Fruit fly (Drosophila melanogaster) whole organism, embryonic: Measurements from ENCODE around the gene prt.
A peak's percentile ranks its signal among the peaks of the same experiment; 100 is the strongest.

Experiments
- ATbp ChIP-seq: fragments of 200-800 bp; sonication (Bioruptor generic); optimal IDR thresholded peaks from 2 replicates; lab custom pipeline; 2017; ENCODE audit warnings: missing biosample characterization, mild to moderate bottlenecking, missing genetic modification characterization, missing genetic modification reagents
- Adf1 ChIP-seq: fragments of 200-800 bp; sonication (Bioruptor generic); IDR thresholded peaks from 2 replicates; pipeline ENCODE4 v1.3.6; 2022; ENCODE audit warnings: missing biosample characterization, missing genetic modification characterization
- CG10147 ChIP-seq: fragments of 200-800 bp; sonication (Bioruptor generic); optimal IDR thresholded peaks from 2 replicates; lab custom pipeline; 2019; ENCODE audit warnings: missing biosample characterization, mild to moderate bottlenecking, missing genetic modification characterization, moderate library complexity
- CG10209 ChIP-seq: fragments of 200-800 bp; sonication (Bioruptor generic); optimal IDR thresholded peaks from 3 replicates; lab custom pipeline; 2017; ENCODE audit warnings: missing biosample characterization, mild to moderate bottlenecking, missing genetic modification characterization, missing genetic modification reagents
- CG10321 ChIP-seq: fragments of 200-800 bp; sonication (Bioruptor generic); IDR thresholded peaks from 2 replicates; pipeline ENCODE4 v1.3.6; 2022; ENCODE audit warnings: missing biosample characterization, missing genetic modification characterization
- CG11247 ChIP-seq: fragments of 200-800 bp; sonication (Bioruptor generic); IDR thresholded peaks from 2 replicates; pipeline ENCODE4 v1.3.6; 2022; ENCODE audit warnings: missing biosample characterization, missing genetic modification characterization
- CG12104 ChIP-seq: fragments of 200-800 bp; sonication (Bioruptor generic); optimal IDR thresholded peaks from 3 replicates; lab custom pipeline; 2016; ENCODE audit warnings: missing biosample characterization, missing genetic modification characterization
- CG1233 ChIP-seq: fragments of 200-800 bp; sonication (Bioruptor generic); optimal IDR thresholded peaks from 4 replicates; lab custom pipeline; 2018; ENCODE audit warnings: missing biosample characterization, mild to moderate bottlenecking, missing genetic modification characterization
- CG13123 ChIP-seq: fragments of 200-800 bp; sonication (Bioruptor generic); optimal IDR thresholded peaks from 2 replicates; lab custom pipeline; 2016; ENCODE audit warnings: missing biosample characterization, missing genetic modification characterization
- CG1602 ChIP-seq: fragments of 200-800 bp; sonication (Bioruptor generic); optimal IDR thresholded peaks from 3 replicates; lab custom pipeline; 2016; ENCODE audit warnings: missing biosample characterization, missing genetic modification characterization
- CG3065 ChIP-seq: fragments of 200-800 bp; sonication (Bioruptor generic); optimal IDR thresholded peaks from 2 replicates; lab custom pipeline; 2016; ENCODE audit warnings: missing biosample characterization, missing genetic modification characterization
- CG31388 ChIP-seq: fragments of 200-800 bp; sonication (Bioruptor generic); optimal IDR thresholded peaks from 2 replicates; lab custom pipeline; 2016; ENCODE audit warnings: missing biosample characterization, missing genetic modification characterization
- CG31441 ChIP-seq: fragments of 200-800 bp; sonication (Bioruptor generic); IDR thresholded peaks from 2 replicates; pipeline ENCODE4 v1.3.6; 2022; ENCODE audit warnings: missing biosample characterization, missing genetic modification characterization
- CG32772 ChIP-seq: fragments of 200-800 bp; sonication (Bioruptor generic); IDR thresholded peaks from 2 replicates; pipeline ENCODE4 v1.3.6; 2022; ENCODE audit warnings: missing biosample characterization, missing genetic modification characterization
- CG6254 ChIP-seq: fragments of 200-800 bp; sonication (Bioruptor generic); optimal IDR thresholded peaks from 3 replicates; lab custom pipeline; 2017; ENCODE audit warnings: mild to moderate bottlenecking, missing biosample characterization, missing genetic modification reagents, missing genetic modification characterization
- CG7556 ChIP-seq: fragments of 200-800 bp; sonication (Bioruptor generic); optimal IDR thresholded peaks from 2 replicates; lab custom pipeline; 2017; ENCODE audit warnings: missing biosample characterization, mild to moderate bottlenecking, missing genetic modification characterization
- CG8089 ChIP-seq: fragments of 200-800 bp; sonication (Bioruptor generic); optimal IDR thresholded peaks from 3 replicates; lab custom pipeline; 2016; ENCODE audit warnings: missing biosample characterization, missing genetic modification characterization
- CG9215 ChIP-seq: fragments of 200-800 bp; sonication (Bioruptor generic); IDR thresholded peaks from 2 replicates; pipeline ENCODE4 v1.3.6; 2022; ENCODE audit warnings: missing biosample characterization, missing genetic modification characterization
- CG9609 ChIP-seq: fragments of 200-800 bp; sonication (Bioruptor generic); optimal IDR thresholded peaks from 3 replicates; lab custom pipeline; 2016; ENCODE audit warnings: missing biosample characterization, missing genetic modification characterization
- HHEX ChIP-seq: fragments of 200-800 bp; sonication (Bioruptor generic); optimal IDR thresholded peaks from 3 replicates; lab custom pipeline; 2017; ENCODE audit warnings: missing biosample characterization, mild to moderate bottlenecking, missing genetic modification characterization, missing genetic modification reagents
- HmgD ChIP-seq: fragments of 200-800 bp; sonication (Bioruptor generic); optimal IDR thresholded peaks from 3 replicates; lab custom pipeline; 2016; ENCODE audit warnings: missing biosample characterization, missing genetic modification characterization
- Myb ChIP-seq: fragments of 200-800 bp; sonication (Bioruptor generic); optimal IDR thresholded peaks from 2 replicates; lab custom pipeline; 2016; ENCODE audit warnings: missing biosample characterization, missing genetic modification characterization
- NC2β ChIP-seq: fragments of 200-800 bp; sonication (Bioruptor generic); optimal IDR thresholded peaks from 2 replicates; lab custom pipeline; 2016; ENCODE audit warnings: missing biosample characterization, missing genetic modification characterization
- Rx ChIP-seq: fragments of 200-800 bp; sonication (Bioruptor generic); IDR thresholded peaks from 2 replicates; pipeline ENCODE4 v1.3.6; 2022; ENCODE audit warnings: missing biosample characterization, missing genetic modification characterization
- Six4 ChIP-seq: fragments of 200-800 bp; sonication (Bioruptor generic); optimal IDR thresholded peaks from 2 replicates; lab custom pipeline; 2016; ENCODE audit warnings: missing biosample characterization, missing genetic modification characterization
- Ssrp ChIP-seq: fragments of 200-800 bp; sonication (Bioruptor generic); optimal IDR thresholded peaks from 2 replicates; lab custom pipeline; 2018; ENCODE audit warnings: missing biosample characterization, mild to moderate bottlenecking, missing genetic modification characterization, moderate library complexity
- abd-A ChIP-seq: fragments of 200-800 bp; sonication (Bioruptor generic); optimal IDR thresholded peaks from 3 replicates; lab custom pipeline; 2019; ENCODE audit warnings: missing biosample characterization, mild to moderate bottlenecking, missing genetic modification characterization, moderate library complexity
- bab2 ChIP-seq: fragments of 200-800 bp; sonication (Bioruptor generic); optimal IDR thresholded peaks from 2 replicates; lab custom pipeline; 2016; ENCODE audit warnings: missing biosample characterization, missing genetic modification characterization
- bowl ChIP-seq: fragments of 200-800 bp; sonication (Bioruptor generic); IDR thresholded peaks from 2 replicates; pipeline ENCODE4 v1.3.6; 2022; ENCODE audit warnings: missing biosample characterization, missing genetic modification characterization
- bsh ChIP-seq, 2 experiments: fragments of 200-800 bp; sonication (Bioruptor generic); optimal IDR thresholded peaks; 2 replicates each; lab custom pipeline; 2017 to 2018; ENCODE audit warnings: mild to moderate bottlenecking in 2 of 2, missing biosample characterization in 2 of 2, missing genetic modification characterization in 2 of 2, moderate library complexity in 1 of 2
- dimm ChIP-seq: fragments of 200-800 bp; sonication (Bioruptor generic); IDR thresholded peaks from 2 replicates; pipeline ENCODE4 v1.3.6; 2022; ENCODE audit warnings: missing biosample characterization, missing genetic modification characterization
- dpn ChIP-seq, 2 experiments: fragments of 200-800 bp; sonication (Bioruptor generic); optimal IDR thresholded peaks; 3 replicates each; lab custom pipeline; 2016; ENCODE audit warnings: missing biosample characterization in 2 of 2, missing genetic modification characterization in 2 of 2
- exex ChIP-seq: fragments of 200-800 bp; sonication (Bioruptor generic); optimal IDR thresholded peaks from 4 replicates; lab custom pipeline; 2018; ENCODE audit warnings: missing biosample characterization, mild to moderate bottlenecking, missing genetic modification characterization, moderate library complexity
- fd3F ChIP-seq: fragments of 200-800 bp; sonication (Bioruptor generic); optimal IDR thresholded peaks from 2 replicates; lab custom pipeline; 2018; ENCODE audit warnings: missing biosample characterization, mild to moderate bottlenecking, missing genetic modification characterization, moderate library complexity
- fd96Cb ChIP-seq: fragments of 200-800 bp; sonication (Bioruptor generic); optimal IDR thresholded peaks from 2 replicates; lab custom pipeline; 2018; ENCODE audit warnings: missing biosample characterization, mild to moderate bottlenecking, missing genetic modification characterization, moderate library complexity
- grau ChIP-seq: fragments of 200-800 bp; optimal IDR thresholded peaks from 3 replicates; lab custom pipeline; 2019; ENCODE audit warnings: missing biosample characterization, mild to moderate bottlenecking, missing genetic modification characterization, moderate library complexity
- jumu ChIP-seq: fragments of 200-800 bp; sonication (Bioruptor generic); optimal IDR thresholded peaks from 3 replicates; lab custom pipeline; 2016; ENCODE audit warnings: missing biosample characterization, missing genetic modification characterization
- kah ChIP-seq: fragments of 200-800 bp; sonication (Bioruptor generic); optimal IDR thresholded peaks from 2 replicates; lab custom pipeline; 2018; ENCODE audit warnings: missing biosample characterization, mild to moderate bottlenecking, missing genetic modification characterization
- lilli ChIP-seq: fragments of 200-800 bp; sonication (Bioruptor generic); optimal IDR thresholded peaks from 3 replicates; lab custom pipeline; 2016; ENCODE audit warnings: missing biosample characterization, missing genetic modification characterization
- prd ChIP-seq, 3 experiments: fragments of >200 bp in 2 of 3; fragments of 200-800 bp in 1 of 3; sonication (Bioruptor generic) in 1 of 3; optimal IDR thresholded peaks in 2 of 3; IDR thresholded peaks in 1 of 3; 2 replicates in 2 of 3; 3 replicates in 1 of 3; pipeline versions ENCODE4 v1.3.6 to Lab custom; 2017 to 2022; ENCODE audit warnings: missing biosample characterization in 1 of 3, missing genetic modification characterization in 1 of 3
- so ChIP-seq: fragments of 200-800 bp; sonication (Bioruptor generic); IDR thresholded peaks from 3 replicates; pipeline ENCODE4 v1.3.6; 2022; ENCODE audit warnings: missing biosample characterization, missing genetic modification characterization
- tap ChIP-seq: fragments of 200-800 bp; optimal IDR thresholded peaks from 3 replicates; lab custom pipeline; 2019; ENCODE audit warnings: missing biosample characterization, mild to moderate bottlenecking, missing genetic modification characterization, moderate library complexity
- tna ChIP-seq: fragments of 200-800 bp; sonication (Bioruptor generic); IDR thresholded peaks from 2 replicates; pipeline ENCODE4 v1.3.6; 2022; ENCODE audit warnings: missing biosample characterization, missing genetic modification characterization; ENCODE audit not compliant: partially characterized antibody
- unpg ChIP-seq: fragments of 200-800 bp; sonication (Bioruptor generic); optimal IDR thresholded peaks from 3 replicates; lab custom pipeline; 2018; ENCODE audit warnings: missing biosample characterization, mild to moderate bottlenecking, missing genetic modification characterization, moderate library complexity
- vnd ChIP-seq: fragments of 200-800 bp; sonication (Bioruptor generic); IDR thresholded peaks from 3 replicates; pipeline ENCODE4 v1.3.6; 2022; ENCODE audit warnings: missing biosample characterization, missing genetic modification characterization; ENCODE audit not compliant: partially characterized antibody
- wor ChIP-seq: fragments of 200-800 bp; sonication (Bioruptor generic); IDR thresholded peaks from 2 replicates; pipeline ENCODE4 v1.3.6; 2022; ENCODE audit warnings: missing biosample characterization, missing genetic modification characterization
- zfh1 ChIP-seq: fragments of 200-800 bp; sonication (Bioruptor generic); IDR thresholded peaks from 3 replicates; pipeline ENCODE4 v1.3.6; 2022; ENCODE audit warnings: missing biosample characterization, missing genetic modification characterization

prt gene

DNA sequence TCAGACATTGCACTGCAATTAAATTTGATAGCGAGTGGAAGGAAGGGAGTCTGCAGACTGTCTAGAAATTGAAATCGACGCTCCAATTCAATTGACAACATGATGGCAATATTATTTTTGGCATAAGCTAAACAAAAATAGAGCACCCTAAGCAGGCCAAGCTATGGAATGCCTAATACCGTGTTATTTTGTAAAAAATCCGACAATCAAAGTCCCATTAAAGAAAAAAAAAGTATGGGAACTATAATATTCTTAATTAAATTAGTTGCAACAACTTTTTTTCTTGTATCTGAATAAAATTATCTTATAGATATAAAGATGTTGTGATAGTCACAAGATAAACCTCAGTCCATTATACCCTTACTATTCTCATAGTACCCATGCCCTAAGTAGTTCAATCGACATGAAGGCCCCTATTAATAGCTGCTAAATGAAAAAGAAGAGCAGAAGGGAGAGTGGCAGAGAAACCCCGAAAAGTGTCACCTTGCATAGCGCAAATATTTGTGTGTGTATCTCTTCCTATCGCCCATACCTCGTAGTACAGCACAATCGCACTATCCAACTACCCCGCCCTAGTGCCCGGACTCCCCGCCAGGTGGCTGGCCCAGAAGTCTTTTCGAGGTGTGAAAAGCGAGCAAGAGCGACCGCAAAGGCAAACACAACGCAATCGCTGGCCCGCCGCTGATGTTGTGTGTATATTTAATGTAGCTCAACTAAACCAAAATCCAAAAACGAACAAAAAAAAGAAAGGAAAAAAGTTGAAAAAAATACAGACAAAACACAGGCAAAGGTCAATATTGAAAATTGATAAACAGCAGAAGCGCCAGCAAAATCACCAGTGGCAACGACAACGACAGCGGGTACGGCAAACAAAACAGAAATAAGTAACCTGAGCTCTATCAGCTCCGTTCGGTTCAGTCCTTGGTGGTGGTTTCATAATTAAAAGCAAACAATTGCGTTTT is 41.2 kb downstream of the prt start (continued):
- TF ChIP-seq CG10321 (GFP tag; lab: Robert Waterston, UW) (no peak), fd96Cb (peak; percentile 9), dpn (GFP tag; optimal IDR thresholded peaks at IDR 0.05; lab: Kevin White, UChicago) (peak in 1 of 2 experiments; percentile 21), CG1233 (GFP tag; lab: Kevin White, UChicago) (peak; percentile 88), CG31441 (GFP tag; lab: Robert Waterston, UW) (peak; percentile 41), CG8089 (GFP tag; lab: Kevin White, UChicago) (peak; percentile 84), CG12104 (GFP tag; lab: Kevin White, UChicago) (peak; percentile 52), kah (GFP tag; lab: Kevin White, UChicago) (peak; percentile 10), CG11247 (0 out of 2 replicates have a peak, but pooled peaks have one; percentile 22), Myb (GFP tag; lab: Kevin White, UChicago) (peak; percentile 25), fd3F (GFP tag; lab: Kevin White, UChicago) (no peak), jumu (GFP tag; lab: Kevin White, UChicago) (peak; percentile 5), tap (tag; lab: Kevin White, UChicago) (no peak), lilli (GFP tag; lab: Kevin White, UChicago) (peak; percentile 12), bab2 (GFP tag; lab: Kevin White, UChicago) (peak; percentile 58), dimm (GFP tag; lab: Robert Waterston, UW) (no peak), CG3065 (peak; percentile 25), CG32772 (GFP tag; lab: Robert Waterston, UW) (peak; percentile 65), Six4 (GFP tag; lab: Kevin White, UChicago) (no peak), Rx (GFP tag; lab: Robert Waterston, UW) (no peak), ATbp (peak; percentile 89), so (GFP tag; lab: Robert Waterston, UW) (peak; percentile 86; the same call in 2 of the 3 replicates), bowl (GFP tag; lab: Robert Waterston, UW) (no peak; the same call in 1 of the 2 replicates), Adf1 (GFP tag; lab: Robert Waterston, UW) (peak; percentile 28; the same call in 1 of the 2 replicates), wor (no peak), CG13123 (GFP tag; lab: Kevin White, UChicago) (peak; percentile 73), exex (tag; lab: Kevin White, UChicago) (peak; percentile 28), CG9609 (GFP tag; lab: Kevin White, UChicago) (peak; percentile 45), unpg (GFP tag; lab: Kevin White, UChicago) (peak; percentile 60), HmgD (peak; percentile 29), Ssrp (no peak), CG10209 (GFP tag; lab: Kevin White, UChicago) (peak; percentile 86), prd (optimal IDR thresholded peaks at IDR 0.05; lab: Kevin White, UChicago) (no peak), prd (GFP tag; IDR thresholded peaks at IDR 0.05; lab: Robert Waterston, UW) (peak; percentile 17; the same call in 2 of the 3 replicates), CG10147 (GFP tag; lab: Kevin White, UChicago) (peak; percentile 50), CG1602 (GFP tag; lab: Kevin White, UChicago) (peak; percentile 27), vnd (GFP tag; lab: Robert Waterston, UW) (no peak), bsh (GFP tag; optimal IDR thresholded peaks at IDR 0.05; lab: Kevin White, UChicago) (peak in 1 of 2 experiments; percentile 48), tna (0 out of 2 replicates have a peak, but pooled peaks have one; percentile 23), CG9215 (GFP tag; lab: Robert Waterston, UW) (no peak), grau (tag; lab: Kevin White, UChicago) (peak; percentile 24), NC2β (GFP tag; lab: Kevin White, UChicago) (peak; percentile 73), CG31388 (GFP tag; lab: Kevin White, UChicago) (no peak), CG6254 (peak; percentile 62), CG7556 (GFP tag; lab: Kevin White, UChicago) (peak; percentile 78), HHEX (GFP tag; lab: Kevin White, UChicago) (peak; percentile 80), abd-A (peak; percentile 9), zfh1 (GFP tag; lab: Robert Waterston, UW) (peak; percentile 64; the same call in 2 of the 3 replicates)
